Fruit fly (Drosophila melanogaster): ENCODE results near the gene CG43924.
A peak's percentile ranks its signal among the peaks of the same experiment; 100 is the strongest.

- no peak for TF ChIP-seq CG4404 (GFP tag; IDR thresholded peaks at IDR 0.05)
- TF ChIP-seq CG2120 (GFP tag; optimal IDR thresholded peaks at IDR 0.05) = no peak
- TF ChIP-seq CG8089 (GFP tag; optimal IDR thresholded peaks at IDR 0.05) = no peak
- TF ChIP-seq Ets65A (GFP tag) = peak; percentile 54
- no peak for TF ChIP-seq CG31365 (tag; optimal IDR thresholded peaks at IDR 0.05)
- no peak for TF ChIP-seq p53 (GFP tag; optimal IDR thresholded peaks at IDR 0.05)
- no peak for TF ChIP-seq CG16815 (GFP tag; optimal IDR thresholded peaks at IDR 0.05)
- TF ChIP-seq ap (GFP tag; IDR thresholded peaks at IDR 0.05) = no peak
- TF ChIP-seq CG14667 (GFP tag; IDR thresholded peaks at IDR 0.05) = no peak
These were observed 32.7 kb upstream of the CG43924 start for dm6 chr2L:15743578-15743977.

Measured in whole organism, embryonic.